Worm (Caenorhabditis elegans) whole organism, L1 larva: ENCODE data around the gene chil-9.

ENCODE experiments used
- C04F5.9 ChIP-seq: sonication (generic microtip); optimal IDR thresholded peaks from 2 replicates; lab custom pipeline; 2016; ENCODE audit warnings: missing genetic modification characterization, missing compliant biosample characterization
- C16A3.4 ChIP-seq: fragments of 150-350 bp; optimal IDR thresholded peaks from 2 replicates; lab custom pipeline; 2014; ENCODE audit warnings: missing biosample characterization, missing genetic modification characterization
- C34B4.2 ChIP-seq: sonication (generic microtip); optimal IDR thresholded peaks from 2 replicates; lab custom pipeline; 2017; ENCODE audit warnings: mild to moderate bottlenecking, missing genetic modification characterization, missing compliant biosample characterization
- F16B12.6 ChIP-seq: fragments of 150-350 bp; optimal IDR thresholded peaks from 2 replicates; lab custom pipeline; 2014; ENCODE audit warnings: missing biosample characterization, missing genetic modification characterization
- aly-2 ChIP-seq: fragments of 150-350 bp; optimal IDR thresholded peaks from 2 replicates; lab custom pipeline; 2014; ENCODE audit warnings: missing biosample characterization, missing genetic modification characterization
- blmp-1 ChIP-seq: fragments of 150-350 bp; optimal IDR thresholded peaks from 2 replicates; lab custom pipeline; 2014; ENCODE audit warnings: missing biosample characterization, missing genetic modification characterization
- ces-1 ChIP-seq: fragments of 150-350 bp; optimal IDR thresholded peaks from 2 replicates; lab custom pipeline; 2014; ENCODE audit warnings: missing biosample characterization, missing genetic modification reagents, missing genetic modification characterization
- dsc-1 ChIP-seq: sonication (generic microtip); optimal IDR thresholded peaks from 2 replicates; lab custom pipeline; 2016; ENCODE audit warnings: mild to moderate bottlenecking, missing genetic modification characterization, missing compliant biosample characterization
- efl-1 ChIP-seq, 4 experiments: fragments of 150-350 bp; optimal IDR thresholded peaks in 3 of 4; peaks in 1 of 4; 1 replicate in 1 of 4; 2 replicates in 3 of 4; lab custom pipeline; 2014; ENCODE audit warnings: missing biosample characterization in 2 of 4, missing genetic modification characterization in 2 of 4, missing genetic modification reagents in 2 of 4
- efl-3 ChIP-seq: fragments of 200-800 bp; sonication (Bioruptor generic); optimal IDR thresholded peaks from 2 replicates; lab custom pipeline; 2018; ENCODE audit warnings: mild to moderate bottlenecking, missing genetic modification characterization, missing compliant biosample characterization
- elt-2 ChIP-seq: sonication (generic microtip); optimal IDR thresholded peaks from 2 replicates; lab custom pipeline; 2016; ENCODE audit warnings: missing genetic modification characterization, mild to moderate bottlenecking, inconsistent platforms, missing compliant biosample characterization, missing genetic modification reagents
- elt-3 ChIP-seq, 6 experiments: fragments of 150-350 bp in 1 of 6; sonication (generic microtip); optimal IDR thresholded peaks; 2 replicates each; lab custom pipeline; 2017 to 2018; ENCODE audit warnings: missing biosample characterization in 6 of 6, missing genetic modification characterization in 6 of 6, inconsistent platforms in 1 of 6
- fkh-4 ChIP-seq: sonication (generic microtip); optimal IDR thresholded peaks from 2 replicates; lab custom pipeline; 2016; ENCODE audit warnings: missing compliant biosample characterization, missing genetic modification characterization, borderline replicate concordance
- grh-1 ChIP-seq: fragments of 200-800 bp; sonication (Bioruptor generic); IDR thresholded peaks from 2 replicates; pipeline ENCODE4 v1.3.6; 2022; ENCODE audit warnings: missing genetic modification reagents, missing genetic modification characterization, missing compliant biosample characterization
- isw-1 ChIP-seq: fragments of 200-800 bp; sonication (Bioruptor generic); IDR thresholded peaks from 2 replicates; pipeline ENCODE4 v1.3.6; 2022; ENCODE audit warnings: missing genetic modification characterization, missing compliant biosample characterization
- lin-13 ChIP-seq: fragments of 150-350 bp; optimal IDR thresholded peaks from 2 replicates; lab custom pipeline; 2014; ENCODE audit warnings: missing biosample characterization, missing genetic modification reagents, missing genetic modification characterization
- lin-14 ChIP-seq: fragments of 200-800 bp; sonication (Bioruptor generic); optimal IDR thresholded peaks from 2 replicates; lab custom pipeline; 2018; ENCODE audit warnings: mild to moderate bottlenecking, missing genetic modification characterization, moderate library complexity, missing compliant biosample characterization
- lin-15B ChIP-seq: fragments of 150-350 bp; sonication (generic microtip); optimal IDR thresholded peaks from 3 replicates; lab custom pipeline; 2014; ENCODE audit warnings: missing biosample characterization, missing genetic modification characterization
- lin-35 ChIP-seq, 2 experiments: fragments of 150-350 bp; optimal IDR thresholded peaks; 2 replicates each; lab custom pipeline; 2014; ENCODE audit warnings: missing biosample characterization in 2 of 2, missing genetic modification characterization in 2 of 2, missing genetic modification reagents in 2 of 2
- lin-39 ChIP-seq: fragments of 150-350 bp; optimal IDR thresholded peaks from 2 replicates; lab custom pipeline; 2014; ENCODE audit warnings: missing biosample characterization, missing genetic modification reagents, missing genetic modification characterization
- mab-9 ChIP-seq: fragments of 200-800 bp; sonication (Bioruptor generic); IDR thresholded peaks from 2 replicates; pipeline ENCODE4 v1.3.6; 2022; ENCODE audit warnings: missing genetic modification reagents, missing genetic modification characterization, missing compliant biosample characterization
- mep-1 ChIP-seq: fragments of 150-350 bp; optimal IDR thresholded peaks from 2 replicates; lab custom pipeline; 2014; ENCODE audit warnings: missing biosample characterization, missing genetic modification characterization
- nhr-20 ChIP-seq: sonication (generic microtip); optimal IDR thresholded peaks from 2 replicates; lab custom pipeline; 2016; ENCODE audit warnings: mild to moderate bottlenecking, missing genetic modification characterization, missing compliant biosample characterization
- nhr-237 ChIP-seq: fragments of 150-350 bp; optimal IDR thresholded peaks from 2 replicates; lab custom pipeline; 2014; ENCODE audit warnings: missing biosample characterization, missing genetic modification characterization
- nhr-28 ChIP-seq: fragments of 150-350 bp; optimal IDR thresholded peaks from 2 replicates; lab custom pipeline; 2014; ENCODE audit warnings: missing biosample characterization, missing genetic modification characterization
- nhr-71 ChIP-seq: sonication (generic microtip); optimal IDR thresholded peaks from 2 replicates; lab custom pipeline; 2016; ENCODE audit warnings: mild to moderate bottlenecking, missing genetic modification characterization, moderate library complexity, missing compliant biosample characterization
- nhr-76 ChIP-seq: sonication (generic microtip); optimal IDR thresholded peaks from 2 replicates; lab custom pipeline; 2017; ENCODE audit warnings: missing biosample characterization, missing genetic modification characterization
- nhr-77 ChIP-seq: fragments of 150-350 bp; optimal IDR thresholded peaks from 2 replicates; lab custom pipeline; 2014; ENCODE audit warnings: missing biosample characterization, missing genetic modification characterization
- nhr-85 ChIP-seq: sonication (generic microtip); peaks from one replicate; lab custom pipeline; 2016; ENCODE audit warnings: missing genetic modification characterization, inconsistent platforms, missing compliant biosample characterization
- nhr-90 ChIP-seq: sonication (generic microtip); optimal IDR thresholded peaks from 2 replicates; lab custom pipeline; 2016; ENCODE audit warnings: mild to moderate bottlenecking, missing genetic modification characterization, missing compliant biosample characterization; ENCODE audit not compliant: poor library complexity
- pag-3 ChIP-seq: sonication (generic microtip); optimal IDR thresholded peaks from 2 replicates; lab custom pipeline; 2017; ENCODE audit warnings: missing genetic modification characterization, mild to moderate bottlenecking, missing compliant biosample characterization, antibody characterized with exemption, borderline replicate concordance; ENCODE audit not compliant: insufficient read depth
- pqm-1 ChIP-seq: sonication (generic microtip); optimal IDR thresholded peaks from 3 replicates; lab custom pipeline; 2017; ENCODE audit warnings: missing biosample characterization, missing genetic modification characterization
- skn-1 ChIP-seq: fragments of 150-350 bp; optimal IDR thresholded peaks from 2 replicates; lab custom pipeline; 2014; ENCODE audit warnings: missing biosample characterization, missing genetic modification characterization
- snu-23 ChIP-seq: sonication (generic microtip); optimal IDR thresholded peaks from 2 replicates; lab custom pipeline; 2016; ENCODE audit warnings: missing genetic modification characterization, missing compliant biosample characterization
- sox-4 ChIP-seq: sonication (generic microtip); optimal IDR thresholded peaks from 2 replicates; lab custom pipeline; 2016; ENCODE audit warnings: missing genetic modification characterization, missing compliant biosample characterization
- sptf-1 ChIP-seq: fragments of 150-350 bp; optimal IDR thresholded peaks from 2 replicates; lab custom pipeline; 2014; ENCODE audit warnings: missing biosample characterization, missing genetic modification characterization
- sup-37 ChIP-seq: fragments of 200-800 bp; sonication (Bioruptor generic); optimal IDR thresholded peaks from 2 replicates; lab custom pipeline; 2018; ENCODE audit warnings: mild to moderate bottlenecking, missing genetic modification characterization, missing compliant biosample characterization
- unc-62 ChIP-seq: fragments of 150-350 bp; optimal IDR thresholded peaks from 2 replicates; lab custom pipeline; 2014; ENCODE audit warnings: missing biosample characterization, missing genetic modification reagents, missing genetic modification characterization
- xbp-1 ChIP-seq: sonication (generic microtip); optimal IDR thresholded peaks from 2 replicates; lab custom pipeline; 2016; ENCODE audit warnings: missing genetic modification characterization, missing compliant biosample characterization
- zag-1 ChIP-seq: fragments of 150-350 bp; optimal IDR thresholded peaks from 2 replicates; lab custom pipeline; 2014; ENCODE audit warnings: missing biosample characterization, missing genetic modification characterization
- zip-4 ChIP-seq: fragments of 200-800 bp; sonication (Bioruptor generic); optimal IDR thresholded peaks from 2 replicates; lab custom pipeline; 2018; ENCODE audit warnings: mild to moderate bottlenecking, missing genetic modification characterization, moderate library complexity, missing compliant biosample characterization

The chil-9 gene

DNA sequence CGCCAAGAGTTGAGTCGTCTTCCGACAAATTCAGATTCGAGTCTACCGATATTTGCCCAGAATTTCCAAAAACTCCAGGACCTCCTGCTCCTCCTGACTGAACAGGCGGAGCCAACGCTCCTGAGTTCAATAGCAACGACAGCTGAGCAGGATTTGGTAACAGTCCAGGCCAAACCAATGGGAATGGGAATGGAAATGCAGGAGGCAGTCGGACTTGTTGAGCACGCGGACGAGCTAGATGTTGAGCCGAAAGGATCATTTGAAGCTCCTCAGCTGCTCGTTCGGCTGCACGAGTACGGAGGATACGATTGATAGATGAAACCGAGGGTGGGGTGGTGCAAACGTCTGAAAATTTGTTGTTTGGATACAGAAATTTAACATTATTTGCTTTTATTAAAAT lies 18.2 kb downstream of the chil-9 start:
- TF ChIP-seq efl-1 (optimal IDR thresholded peaks at IDR 0.05; lab: Kevin White, UChicago) (no peak), efl-1 (GFP tag; optimal IDR thresholded peaks at IDR 0.05 in 1 of 2; lab: Kevin White, UChicago) (peak in 1 of 2 experiments; percentile 59), sup-37 (GFP tag; lab: Kevin White, UChicago) (no peak)
- TF ChIP-seq, all 84 proteins: peak for 1

DNA sequence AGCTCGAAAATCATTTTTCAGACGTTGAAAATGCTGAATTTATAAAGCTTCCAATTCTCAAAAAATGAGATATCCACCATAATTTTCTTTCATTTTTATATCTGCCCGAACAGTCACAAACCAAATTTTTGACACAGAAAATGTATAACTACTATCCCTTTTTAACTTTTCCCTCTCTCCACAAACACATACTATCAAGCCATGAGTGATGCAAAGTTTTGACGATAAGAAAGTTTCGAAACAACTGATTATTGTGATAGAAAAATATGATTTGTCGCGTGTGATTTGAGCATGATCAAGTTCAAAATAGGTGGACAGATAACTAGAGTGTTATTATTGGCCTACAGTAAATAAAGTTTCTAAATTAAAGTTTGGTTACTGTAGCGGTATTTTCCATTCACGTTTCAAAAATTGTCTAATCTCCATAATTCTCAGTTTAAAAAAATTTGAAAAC lies 37.6 kb downstream of the chil-9 start, which contains the start of gene cyp-13A8:
Gene cyp-13A8 (minus strand): TSS at position 51 of the 454 bp plus-strand sequence.
- TF ChIP-seq efl-1 (optimal IDR thresholded peaks at IDR 0.05; lab: Kevin White, UChicago), result no peak
- TF ChIP-seq efl-1 (GFP tag; optimal IDR thresholded peaks at IDR 0.05 in 1 of 2; lab: Kevin White, UChicago), result peak in 1 of 2 experiments; percentile 91
- TF ChIP-seq lin-35 (GFP tag; optimal IDR thresholded peaks at IDR 0.05; lab: Kevin White, UChicago), result peak in 1 of 2 experiments; percentile 39
- peak; percentile 63 for TF ChIP-seq lin-14 (GFP tag; lab: Kevin White, UChicago)
- TF ChIP-seq nhr-85 (tag; lab: Kevin White, UChicago), result peak; percentile 60
- TF ChIP-seq snu-23 (GFP tag; lab: Kevin White, UChicago), result peak; percentile 23
- no peak for TF ChIP-seq C04F5.9 (tag; lab: Kevin White, UChicago)
- TF ChIP-seq elt-3 (tag; optimal IDR thresholded peaks at IDR 0.05; lab: Kevin White, UChicago), result peak in 1 of 6 experiments; percentile 43
- no peak for TF ChIP-seq unc-62 (GFP tag; lab: Kevin White, UChicago)
- TF ChIP-seq nhr-71 (tag; lab: Kevin White, UChicago), result peak; percentile 31
- peak; percentile 32 for TF ChIP-seq blmp-1 (tag; lab: Kevin White, UChicago)
- TF ChIP-seq elt-2 (tag; lab: Kevin White, UChicago), result peak; percentile 66
- TF ChIP-seq pag-3 (tag; lab: Kevin White, UChicago), result no peak
- peak; percentile 93 for TF ChIP-seq nhr-20 (tag; lab: Kevin White, UChicago)

DNA sequence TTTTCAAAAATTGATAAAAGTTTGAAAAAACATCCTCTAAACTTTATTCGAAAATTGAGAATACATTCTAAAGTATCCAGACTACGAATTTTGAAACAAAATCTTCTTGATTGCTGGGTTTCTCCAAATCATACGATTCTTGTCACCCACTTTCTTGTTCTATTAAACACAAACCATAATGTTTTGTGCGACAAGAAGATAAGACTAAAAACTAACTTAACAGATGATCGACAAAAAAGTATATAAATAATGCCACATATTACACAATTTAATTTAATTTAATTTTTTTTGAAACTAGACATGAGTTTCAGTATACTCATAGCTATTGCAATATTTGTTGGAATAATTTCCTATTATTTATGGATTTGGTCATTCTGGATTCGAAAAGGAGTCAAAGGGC lies 41.8 kb downstream of the chil-9 start, which contains the start of gene cyp-13A7:
Gene cyp-13A7 (plus strand): TSS at position 301 of the 400 bp plus-strand sequence.
- TF ChIP-seq nhr-85 (tag; lab: Kevin White, UChicago) (peak; percentile 6), nhr-20 (tag; lab: Kevin White, UChicago) (peak; percentile 17), zag-1 (tag; lab: Kevin White, UChicago) (no peak)
- TF ChIP-seq, all 84 proteins: peak for 2

DNA sequence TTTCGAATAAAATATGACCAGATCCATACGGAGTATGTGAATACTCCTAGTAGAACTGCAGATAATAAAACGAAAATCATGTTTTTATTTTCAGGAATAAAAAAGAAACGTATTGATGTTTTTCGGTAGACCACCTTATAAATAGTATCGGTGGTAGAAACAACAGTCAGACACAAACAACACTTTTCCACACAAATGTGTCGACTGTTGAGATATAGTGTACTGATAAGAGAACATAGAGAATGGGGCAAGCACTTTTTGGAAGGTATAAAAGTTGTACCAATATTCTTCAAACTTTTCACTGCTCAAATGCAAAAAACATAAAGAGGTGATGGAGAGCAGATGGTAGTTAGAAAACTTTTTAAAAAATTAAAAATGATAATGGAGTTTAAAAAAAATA lies 42.5 kb downstream of the chil-9 start, which contains the start of gene cyp-13A6:
Gene cyp-13A6 (minus strand): TSS at position 180 of the 400 bp plus-strand sequence.
- TF ChIP-seq sup-37 (GFP tag; lab: Kevin White, UChicago) (no peak), lin-13 (GFP tag; lab: Kevin White, UChicago) (no peak), lin-15B (tag; lab: Kevin White, UChicago) (no peak), xbp-1 (tag; lab: Kevin White, UChicago) (no peak), nhr-20 (tag; lab: Kevin White, UChicago) (peak; percentile 13), skn-1 (no peak), sptf-1 (tag; lab: Kevin White, UChicago) (no peak), aly-2 (tag; lab: Kevin White, UChicago) (no peak), unc-62 (GFP tag; lab: Kevin White, UChicago) (no peak), lin-35 (GFP tag; optimal IDR thresholded peaks at IDR 0.05; lab: Kevin White, UChicago) (no peak), elt-2 (tag; lab: Kevin White, UChicago) (peak; percentile 21), grh-1 (GFP tag; lab: Robert Waterston, UW) (no peak), lin-14 (GFP tag; lab: Kevin White, UChicago) (peak; percentile 28), zip-4 (GFP tag; lab: Kevin White, UChicago) (no peak), efl-3 (GFP tag; lab: Kevin White, UChicago) (no peak), elt-3 (tag; optimal IDR thresholded peaks at IDR 0.05; lab: Kevin White, UChicago) (no peak)
- TF ChIP-seq, all 84 proteins: peak for 3

DNA sequence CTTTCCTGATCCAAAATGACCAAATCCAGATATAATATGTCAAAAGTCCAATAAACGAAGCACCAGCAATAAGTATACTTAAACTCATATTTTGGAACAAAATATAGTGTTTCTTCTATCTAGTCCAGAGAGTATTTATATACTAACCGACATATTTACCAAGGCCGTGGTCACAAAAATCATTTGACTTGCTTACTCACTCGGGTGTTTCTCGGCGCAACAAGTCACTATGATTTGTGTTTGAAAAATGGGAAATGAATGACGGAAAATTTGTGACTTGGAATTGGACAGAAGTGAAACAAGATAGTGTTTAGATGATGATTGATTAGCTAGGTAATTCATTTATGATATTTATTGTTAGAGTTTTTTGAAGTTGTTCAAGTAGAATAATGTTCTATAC lies 44.9 kb downstream of the chil-9 start, which contains the start of gene cyp-13A5:
Gene cyp-13A5 (minus strand): TSS at position 112 of the 400 bp plus-strand sequence.
- TF ChIP-seq nhr-77 (tag; lab: Kevin White, UChicago) (no peak), sox-4 (tag; lab: Kevin White, UChicago) (no peak), mab-9 (GFP tag; lab: Robert Waterston, UW) (no peak), lin-13 (GFP tag; lab: Kevin White, UChicago) (no peak), isw-1 (GFP tag; lab: Robert Waterston, UW) (no peak), zag-1 (tag; lab: Kevin White, UChicago) (no peak), C34B4.2 (no peak), nhr-90 (tag; lab: Kevin White, UChicago) (peak; percentile 27), nhr-237 (tag; lab: Kevin White, UChicago) (no peak), nhr-28 (no peak), dsc-1 (tag; lab: Kevin White, UChicago) (no peak), C16A3.4 (peak; percentile 0), nhr-76 (no peak), lin-39 (tag; lab: Kevin White, UChicago) (no peak), F16B12.6 (tag; lab: Kevin White, UChicago) (no peak), fkh-4 (no peak), pqm-1 (tag; lab: Kevin White, UChicago) (no peak), grh-1 (GFP tag; lab: Robert Waterston, UW) (no peak), mep-1 (tag; lab: Kevin White, UChicago) (no peak), ces-1 (GFP tag; lab: Kevin White, UChicago) (no peak)
